Fruit fly (Drosophila melanogaster) whole organism, adult: Measurements from ENCODE around the gene CG4942.

ENCODE experiments used
- CG11617 ChIP-seq: fragments of 200-800 bp; sonication (Bioruptor generic); optimal IDR thresholded peaks from 2 replicates; lab custom pipeline; 2017; ENCODE audit warnings: mild to moderate bottlenecking, missing biosample characterization, missing genetic modification reagents, missing genetic modification characterization
- CG33017 ChIP-seq: fragments of 200-800 bp; sonication (Bioruptor generic); optimal IDR thresholded peaks from 2 replicates; lab custom pipeline; 2018; ENCODE audit warnings: missing biosample characterization, mild to moderate bottlenecking, missing genetic modification characterization, moderate library complexity
- Crg-1 ChIP-seq: fragments of 200-800 bp; sonication (Bioruptor generic); optimal IDR thresholded peaks from 2 replicates; lab custom pipeline; 2016; ENCODE audit warnings: missing biosample characterization, missing genetic modification characterization
- bab1 ChIP-seq: fragments of 200-800 bp; sonication (Bioruptor generic); optimal IDR thresholded peaks from 3 replicates; lab custom pipeline; 2019; ENCODE audit warnings: missing biosample characterization, mild to moderate bottlenecking, missing genetic modification characterization, moderate library complexity
- cic ChIP-seq: fragments of 200-800 bp; sonication (Bioruptor generic); optimal IDR thresholded peaks from 2 replicates; lab custom pipeline; 2017; ENCODE audit warnings: missing biosample characterization, mild to moderate bottlenecking, missing genetic modification characterization, moderate library complexity
- kay ChIP-seq: fragments of 200-800 bp; sonication (Bioruptor generic); peaks from one replicate; lab custom pipeline; 2016; ENCODE audit warnings: missing biosample characterization, missing genetic modification characterization, borderline replicate concordance
- pad ChIP-seq: fragments of 200-800 bp; sonication (Bioruptor generic); optimal IDR thresholded peaks from 3 replicates; lab custom pipeline; 2017; ENCODE audit warnings: missing biosample characterization, missing genetic modification characterization, mild to moderate bottlenecking, moderate library complexity, missing genetic modification reagents
- toe ChIP-seq: fragments of 200-800 bp; sonication (Bioruptor generic); optimal IDR thresholded peaks from 2 replicates; lab custom pipeline; 2016; ENCODE audit warnings: missing biosample characterization, missing genetic modification characterization

DNA sequence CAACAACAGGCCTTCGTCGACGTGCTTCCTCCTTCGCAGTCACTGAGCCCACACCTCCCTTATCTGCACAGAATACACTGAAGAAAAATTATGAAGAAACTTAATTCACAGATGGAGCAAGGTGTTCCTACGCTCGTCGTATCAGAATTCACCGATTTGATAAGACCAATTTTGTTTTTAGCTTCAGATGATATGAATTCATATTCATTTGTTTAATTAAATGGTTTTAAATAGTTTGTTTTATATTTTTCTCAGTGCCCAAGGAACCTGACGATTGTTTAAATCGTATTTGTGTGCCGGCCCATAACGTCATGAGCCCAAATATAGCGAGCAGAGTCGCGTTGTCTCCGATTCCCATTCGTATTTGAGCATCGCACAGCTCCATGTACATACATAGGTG, 49.3 kb upstream of the CG4942 start:
- TF ChIP-seq Crg-1 (GFP tag; lab: Kevin White, UChicago) (no peak), pad (GFP tag; lab: Kevin White, UChicago) (no peak), CG11617 (GFP tag; lab: Kevin White, UChicago) (no peak), CG33017 (no peak), toe (no peak), cic (GFP tag; lab: Kevin White, UChicago) (no peak), bab1 (no peak), kay (GFP tag; lab: Kevin White, UChicago) (peak; percentile 18)
